Worm (Caenorhabditis elegans) whole organism, L4 larva: ENCODE measurements around the gene rnr-2.

ENCODE experiments used
- fos-1 ChIP-seq: fragments of 150-350 bp; optimal IDR thresholded peaks from 2 replicates; lab custom pipeline; 2014; ENCODE audit warnings: missing biosample characterization, missing genetic modification characterization
- nhr-111 ChIP-seq: fragments of 200-800 bp; sonication (Bioruptor generic); optimal IDR thresholded peaks from 2 replicates; lab custom pipeline; 2018; ENCODE audit warnings: mild to moderate bottlenecking, missing genetic modification characterization, missing compliant biosample characterization
- nhr-48 ChIP-seq: sonication (generic microtip); optimal IDR thresholded peaks from 2 replicates; lab custom pipeline; 2016; ENCODE audit warnings: mild to moderate bottlenecking, missing genetic modification characterization, missing compliant biosample characterization

DNA sequence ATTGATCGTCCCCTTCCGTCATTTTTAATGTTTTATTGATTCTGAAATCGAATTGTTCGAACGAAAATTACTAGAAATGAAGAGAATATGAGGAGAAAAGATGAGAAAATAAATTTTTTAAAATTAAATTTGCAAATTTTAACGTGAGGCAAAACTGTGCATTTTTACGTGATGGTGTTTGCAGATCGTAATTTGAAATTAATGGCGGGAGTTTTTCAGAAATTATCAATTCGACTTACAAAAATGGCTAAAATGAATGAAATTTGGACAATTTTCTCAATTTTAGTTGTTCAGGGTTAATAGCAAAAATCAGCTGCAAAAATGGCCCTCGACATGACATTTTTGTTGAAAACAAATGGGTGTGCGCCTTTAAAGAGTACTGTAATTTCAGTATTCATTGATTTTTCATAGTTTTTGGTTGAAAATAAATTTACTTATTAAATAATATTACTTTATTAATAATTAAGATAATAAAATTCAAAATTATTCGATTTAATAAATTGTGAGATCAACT is 3.4 kb upstream of the rnr-2 start, which contains the start of gene rei-1:
- TF ChIP-seq nhr-48 (tag; lab: Kevin White, UChicago) (no peak), fos-1 (tag; lab: Kevin White, UChicago) (no peak), nhr-111 (GFP tag; lab: Kevin White, UChicago) (no peak)
